Fruit fly (Drosophila melanogaster) S2 (cell line): Measurements from ENCODE around the gene yps.

Experiments
- CG8478 ChIP-seq: fragments of >200 bp; optimal IDR thresholded peaks from 2 replicates; lab custom pipeline; 2018
- CTCF ChIP-seq, 2 experiments: fragments of >200 bp; optimal IDR thresholded peaks; 2 replicates each; lab custom pipeline; 2018

- TF ChIP-seq CG8478 (lab: Kevin White, UChicago) = no peak
- no peak for TF ChIP-seq CTCF (optimal IDR thresholded peaks at IDR 0.05; lab: Kevin White, UChicago)
These were observed 27.9 kb downstream of the yps start for dm6 chr3L:12096799-12097662.
